Fruit fly (Drosophila melanogaster): Measurements from ENCODE around the gene Ncc69.

The Ncc69 gene

dm6 chr3L:12319782-12320181 lies 71.5 kb downstream of the Ncc69 start:
- TF ChIP-seq Hey (tag; optimal IDR thresholded peaks at IDR 0.05) (peak; percentile 69), kay (GFP tag; optimal IDR thresholded peaks at IDR 0.05) (no peak), tll (GFP tag; optimal IDR thresholded peaks at IDR 0.05) (peak in 1 of 2 experiments; percentile 65), Usf (GFP tag; optimal IDR thresholded peaks at IDR 0.05) (no peak), Lpt (GFP tag; optimal IDR thresholded peaks at IDR 0.05) (no peak), CG31365 (tag; optimal IDR thresholded peaks at IDR 0.05) (no peak), Xrp1 (GFP tag; IDR thresholded peaks at IDR 0.05) (no peak), oc (tag; optimal IDR thresholded peaks at IDR 0.05) (peak; percentile 39), fd96Cb (tag; optimal IDR thresholded peaks at IDR 0.05) (no peak)

Measured in whole organism, embryonic.